In the genomic region with DNA sequence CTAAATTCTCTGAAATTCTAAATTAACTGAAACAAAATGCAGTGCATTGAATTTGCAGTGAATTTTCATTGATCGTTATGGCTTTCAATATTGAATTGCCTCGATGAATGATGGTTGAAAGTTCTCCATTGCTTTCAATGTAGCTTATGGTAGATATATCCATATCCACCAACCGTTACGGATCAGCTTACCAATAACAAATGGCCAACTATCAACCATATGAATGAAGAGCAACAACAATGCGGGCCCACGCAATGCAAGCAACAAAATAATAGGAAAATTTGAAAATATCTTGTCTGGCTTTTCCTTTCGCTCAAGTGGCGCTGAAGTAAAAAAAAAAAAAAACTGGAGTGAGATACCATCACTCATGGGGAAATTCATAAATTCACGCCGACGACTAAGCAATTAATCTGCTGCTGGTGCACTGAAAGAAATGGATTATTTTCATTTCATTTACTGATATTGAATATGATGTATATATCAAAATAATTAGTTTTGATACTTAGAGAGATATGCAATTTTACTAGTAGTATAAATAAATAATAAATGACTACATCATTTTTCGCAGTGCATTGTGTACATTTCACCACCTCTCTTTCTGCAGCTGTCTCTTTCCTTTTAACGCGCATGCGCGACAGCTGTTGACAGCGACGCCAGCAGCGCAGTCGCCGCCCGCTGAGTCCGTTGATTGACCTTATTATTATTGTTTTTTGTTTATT, we compare ENCODE assay signal across 1 fruit fly cellular context.
A peak's percentile ranks its signal among the peaks of the same experiment; 100 is the strongest.
TF ChIP-seq lines count a peak whose summit lies in the region.

No protein-coding gene starts in this region.

TF ChIP-seq in whole organism, embryonic, 481 proteins besides CTCF, POLR2A, EP300 and RAD21 (continued from another document and continues in another):
- TF ChIP-seq CG10543 (GFP tag; optimal IDR thresholded peaks at IDR 0.05; lab: Kevin White, UChicago) = peak; percentile 17
- 0 out of 2 replicates have a peak, but pooled peaks have one; percentile 13 for TF ChIP-seq bowl (GFP tag; IDR thresholded peaks at IDR 0.05; lab: Robert Waterston, UW)
- peak; percentile 57 for TF ChIP-seq Nf-YB (GFP tag; optimal IDR thresholded peaks at IDR 0.05; lab: Kevin White, UChicago)
- TF ChIP-seq Sox102F (GFP tag; optimal IDR thresholded peaks at IDR 0.05; lab: Kevin White, UChicago) = peak; percentile 87
- TF ChIP-seq sug (tag; optimal IDR thresholded peaks at IDR 0.05; lab: Kevin White, UChicago) = peak; percentile 20
- TF ChIP-seq sd (tag; optimal IDR thresholded peaks at IDR 0.05; lab: Kevin White, UChicago) = peak; percentile 21
- TF ChIP-seq aop (GFP tag; IDR thresholded peaks at IDR 0.05; lab: Robert Waterston, UW) = no peak
- TF ChIP-seq CG17385 (GFP tag; optimal IDR thresholded peaks at IDR 0.05; lab: Kevin White, UChicago) = peak; percentile 61
- no peak for TF ChIP-seq bigmax (GFP tag; optimal IDR thresholded peaks at IDR 0.05; lab: Kevin White, UChicago)
- TF ChIP-seq bcd (GFP tag; optimal IDR thresholded peaks at IDR 0.05; lab: Kevin White, UChicago) = peak; percentile 73
- peak; percentile 70; the same call in 1 of the 2 replicates for TF ChIP-seq CG8765 (GFP tag; IDR thresholded peaks at IDR 0.05; lab: Robert Waterston, UW)
- TF ChIP-seq nerfin-2 (GFP tag; IDR thresholded peaks at IDR 0.05; lab: Robert Waterston, UW; ENCODE audit: partially characterized antibody) = no peak
- TF ChIP-seq z (GFP tag; IDR thresholded peaks at IDR 0.05; lab: Robert Waterston, UW) = peak; percentile 68; the same call in 2 of the 3 replicates
- TF ChIP-seq CG16813 (GFP tag; IDR thresholded peaks at IDR 0.05; lab: Robert Waterston, UW; ENCODE audit: partially characterized antibody) = no peak
- TF ChIP-seq salm (tag; optimal IDR thresholded peaks at IDR 0.05; lab: Kevin White, UChicago) = peak; percentile 50
- TF ChIP-seq Rx (GFP tag; IDR thresholded peaks at IDR 0.05; lab: Robert Waterston, UW) = peak; percentile 54
- peak; percentile 2 for TF ChIP-seq CG1792 (GFP tag; optimal IDR thresholded peaks at IDR 0.05; lab: Kevin White, UChicago)
- peak; percentile 65 for TF ChIP-seq PHDP (tag; optimal IDR thresholded peaks at IDR 0.05; lab: Kevin White, UChicago)
- TF ChIP-seq CG6254 (GFP tag; optimal IDR thresholded peaks at IDR 0.05; lab: Kevin White, UChicago) = peak; percentile 79
- TF ChIP-seq CG8281 (tag; optimal IDR thresholded peaks at IDR 0.05; lab: Kevin White, UChicago) = peak; percentile 42
- TF ChIP-seq CG15479 (GFP tag; optimal IDR thresholded peaks at IDR 0.05; lab: Kevin White, UChicago) = peak; percentile 9
- TF ChIP-seq grn (GFP tag; optimal IDR thresholded peaks at IDR 0.05; lab: Kevin White, UChicago) = peak; percentile 38
- TF ChIP-seq H15 (GFP tag; IDR thresholded peaks at IDR 0.05; lab: Robert Waterston, UW) = peak; percentile 46; the same call in 2 of the 3 replicates
- TF ChIP-seq prd (optimal IDR thresholded peaks at IDR 0.05; lab: Kevin White, UChicago) = no peak
- TF ChIP-seq prd (GFP tag; IDR thresholded peaks at IDR 0.05; lab: Robert Waterston, UW) = peak; percentile 90
- TF ChIP-seq CG3726 (GFP tag; IDR thresholded peaks at IDR 0.05; lab: Robert Waterston, UW) = peak; percentile 35; the same call in 1 of the 3 replicates
- TF ChIP-seq eyg (GFP tag; optimal IDR thresholded peaks at IDR 0.05; lab: Kevin White, UChicago) = no peak
- TF ChIP-seq chinmo (GFP tag; IDR thresholded peaks at IDR 0.05; lab: Robert Waterston, UW; ENCODE audit: partially characterized antibody) = no peak
- TF ChIP-seq CG9215 (GFP tag; IDR thresholded peaks at IDR 0.05; lab: Robert Waterston, UW) = no peak
- TF ChIP-seq Ets97D (GFP tag; optimal IDR thresholded peaks at IDR 0.05; lab: Kevin White, UChicago) = peak; percentile 2
- TF ChIP-seq CG15011 (GFP tag; optimal IDR thresholded peaks at IDR 0.05; lab: Kevin White, UChicago) = peak; percentile 10
- peak; percentile 17 for TF ChIP-seq CG6683 (GFP tag; optimal IDR thresholded peaks at IDR 0.05; lab: Kevin White, UChicago)
- TF ChIP-seq dpn (GFP tag; optimal IDR thresholded peaks at IDR 0.05; lab: Kevin White, UChicago) = peak; percentile 55 to 77
- TF ChIP-seq gsb-n (tag; optimal IDR thresholded peaks at IDR 0.05; lab: Kevin White, UChicago) = peak; percentile 88
- peak; percentile 54 for TF ChIP-seq CG13123 (GFP tag; optimal IDR thresholded peaks at IDR 0.05; lab: Kevin White, UChicago)
- TF ChIP-seq Opbp (GFP tag; IDR thresholded peaks at IDR 0.05; lab: Robert Waterston, UW; ENCODE audit: partially characterized antibody) = no peak
- TF ChIP-seq wek (GFP tag; optimal IDR thresholded peaks at IDR 0.05; lab: Kevin White, UChicago) = peak; percentile 7
- no peak for TF ChIP-seq CG7928 (GFP tag; optimal IDR thresholded peaks at IDR 0.05; lab: Kevin White, UChicago)
- TF ChIP-seq Lpt (GFP tag; optimal IDR thresholded peaks at IDR 0.05; lab: Kevin White, UChicago) = no peak
- TF ChIP-seq MESR4 (GFP tag; optimal IDR thresholded peaks at IDR 0.05; lab: Kevin White, UChicago) = no peak
- no peak for TF ChIP-seq HLH4C (GFP tag; IDR thresholded peaks at IDR 0.05; lab: Robert Waterston, UW; ENCODE audit: partially characterized antibody)
- peak; percentile 82 for TF ChIP-seq D19A (tag; optimal IDR thresholded peaks at IDR 0.05; lab: Kevin White, UChicago)
- TF ChIP-seq Rfx (GFP tag; IDR thresholded peaks at IDR 0.05; lab: Robert Waterston, UW) = peak; percentile 31; the same call in 1 of the 2 replicates
- TF ChIP-seq ab (GFP tag; optimal IDR thresholded peaks at IDR 0.05; lab: Kevin White, UChicago) = no peak
- peak; percentile 85 for TF ChIP-seq CG2202 (tag; optimal IDR thresholded peaks at IDR 0.05; lab: Kevin White, UChicago)
- peak; percentile 77 for TF ChIP-seq ap (GFP tag; IDR thresholded peaks at IDR 0.05; lab: Robert Waterston, UW)
- TF ChIP-seq ranshi (GFP tag; IDR thresholded peaks at IDR 0.05; lab: Robert Waterston, UW) = peak; percentile 74
- TF ChIP-seq ems (GFP tag; optimal IDR thresholded peaks at IDR 0.05; lab: Kevin White, UChicago) = peak; percentile 26
- peak; percentile 88 for TF ChIP-seq CG4820 (GFP tag; optimal IDR thresholded peaks at IDR 0.05; lab: Kevin White, UChicago)
- no peak for TF ChIP-seq CG14965 (GFP tag; optimal IDR thresholded peaks at IDR 0.05; lab: Kevin White, UChicago; ENCODE audit: borderline replicate concordance)
- TF ChIP-seq ttk (GFP tag; IDR thresholded peaks at IDR 0.05; lab: Robert Waterston, UW) = peak; percentile 86
- TF ChIP-seq luna (GFP tag; optimal IDR thresholded peaks at IDR 0.05; lab: Kevin White, UChicago) = no peak
- no peak for TF ChIP-seq knrl (GFP tag; IDR thresholded peaks at IDR 0.05; lab: Robert Waterston, UW; ENCODE audit: partially characterized antibody)
- TF ChIP-seq Gug (GFP tag; IDR thresholded peaks at IDR 0.05; lab: Robert Waterston, UW) = peak; percentile 30; the same call in 2 of the 4 replicates
- TF ChIP-seq CG8944 (GFP tag; optimal IDR thresholded peaks at IDR 0.05; lab: Kevin White, UChicago) = no peak
- TF ChIP-seq Bdp1 (GFP tag; optimal IDR thresholded peaks at IDR 0.05; lab: Kevin White, UChicago) = peak; percentile 17
- no peak for TF ChIP-seq hkb (optimal IDR thresholded peaks at IDR 0.05; lab: Kevin White, UChicago)
- TF ChIP-seq hkb (GFP tag; IDR thresholded peaks at IDR 0.05; lab: Robert Waterston, UW) = peak; percentile 76
- TF ChIP-seq CG18764 (GFP tag; optimal IDR thresholded peaks at IDR 0.05; lab: Kevin White, UChicago) = peak; percentile 54
- TF ChIP-seq CG11560 (tag; IDR thresholded peaks at IDR 0.05; lab: Robert Waterston, UW) = no peak
- no peak for TF ChIP-seq CG14860 (GFP tag; IDR thresholded peaks at IDR 0.05; lab: Robert Waterston, UW; ENCODE audit: partially characterized antibody)
- peak; percentile 92 for TF ChIP-seq CG33557 (GFP tag; optimal IDR thresholded peaks at IDR 0.05; lab: Kevin White, UChicago)
- peak; percentile 32 for TF ChIP-seq tup (GFP tag; optimal IDR thresholded peaks at IDR 0.05; lab: Kevin White, UChicago)
- TF ChIP-seq CG1602 (GFP tag; optimal IDR thresholded peaks at IDR 0.05; lab: Kevin White, UChicago) = peak; percentile 76
- TF ChIP-seq cad (GFP tag; optimal IDR thresholded peaks at IDR 0.05; lab: Kevin White, UChicago) = no peak
- TF ChIP-seq MBD-R2 (GFP tag; IDR thresholded peaks at IDR 0.05; lab: Robert Waterston, UW) = no peak; the same call in 1 of the 2 replicates
- TF ChIP-seq Nf-YA (GFP tag; IDR thresholded peaks at IDR 0.05; lab: Robert Waterston, UW) = peak; percentile 64
- TF ChIP-seq GATAe (GFP tag; conservative IDR thresholded peaks at IDR 0.05; lab: Robert Waterston, UW) = no peak
- no peak for TF ChIP-seq crc (GFP tag; optimal IDR thresholded peaks at IDR 0.05; lab: Kevin White, UChicago)
- TF ChIP-seq bsh (GFP tag; optimal IDR thresholded peaks at IDR 0.05; lab: Kevin White, UChicago) = peak in 1 of 2 experiments; percentile 92
- TF ChIP-seq CG13424 (tag; optimal IDR thresholded peaks at IDR 0.05; lab: Kevin White, UChicago) = peak; percentile 85
- peak; percentile 28 for TF ChIP-seq CG1647 (GFP tag; optimal IDR thresholded peaks at IDR 0.05; lab: Kevin White, UChicago)
- TF ChIP-seq pzg (GFP tag; optimal IDR thresholded peaks at IDR 0.05; lab: Kevin White, UChicago) = no peak
- peak; percentile 69 for TF ChIP-seq Asciz (GFP tag; optimal IDR thresholded peaks at IDR 0.05; lab: Kevin White, UChicago)
- peak; percentile 12 for TF ChIP-seq CG33213 (GFP tag; optimal IDR thresholded peaks at IDR 0.05; lab: Kevin White, UChicago)
- no peak for TF ChIP-seq ERR (GFP tag; optimal IDR thresholded peaks at IDR 0.05; lab: Kevin White, UChicago)
- no peak for TF ChIP-seq mirr (GFP tag; optimal IDR thresholded peaks at IDR 0.05; lab: Kevin White, UChicago)
- TF ChIP-seq Spps (tag; optimal IDR thresholded peaks at IDR 0.05; lab: Kevin White, UChicago) = peak; percentile 78
- no peak for TF ChIP-seq CG6854 (GFP tag; optimal IDR thresholded peaks at IDR 0.05; lab: Kevin White, UChicago)
- TF ChIP-seq Jarid2 (GFP tag; optimal IDR thresholded peaks at IDR 0.05; lab: Kevin White, UChicago) = peak; percentile 30
- peak; percentile 66; the same call in 1 of the 3 replicates for TF ChIP-seq gce (GFP tag; IDR thresholded peaks at IDR 0.05; lab: Robert Waterston, UW)
- peak; percentile 78; the same call in 2 of the 3 replicates for TF ChIP-seq dysf (GFP tag; IDR thresholded peaks at IDR 0.05; lab: Robert Waterston, UW)
- peak; percentile 83 for TF ChIP-seq CG8924 (tag; optimal IDR thresholded peaks at IDR 0.05; lab: Kevin White, UChicago)
- TF ChIP-seq slou (GFP tag; optimal IDR thresholded peaks at IDR 0.05; lab: Kevin White, UChicago) = no peak
- TF ChIP-seq CG11723 (GFP tag; optimal IDR thresholded peaks at IDR 0.05; lab: Kevin White, UChicago) = peak; percentile 70
- TF ChIP-seq CG3838 (GFP tag; optimal IDR thresholded peaks at IDR 0.05; lab: Kevin White, UChicago) = peak; percentile 24
- TF ChIP-seq CG4617 (GFP tag; optimal IDR thresholded peaks at IDR 0.05; lab: Kevin White, UChicago; ENCODE audit: borderline replicate concordance) = peak; percentile 35
- TF ChIP-seq CG12155 (GFP tag; optimal IDR thresholded peaks at IDR 0.05; lab: Kevin White, UChicago) = peak; percentile 55
- peak; percentile 93 for TF ChIP-seq vvl (GFP tag; IDR thresholded peaks at IDR 0.05; lab: Robert Waterston, UW)
- TF ChIP-seq CG30020 (tag; optimal IDR thresholded peaks at IDR 0.05; lab: Kevin White, UChicago) = peak; percentile 53
- no peak for TF ChIP-seq CG6791 (GFP tag; IDR thresholded peaks at IDR 0.05; lab: Robert Waterston, UW; ENCODE audit: partially characterized antibody)
- peak; percentile 88 for TF ChIP-seq unpg (GFP tag; optimal IDR thresholded peaks at IDR 0.05; lab: Kevin White, UChicago)
- TF ChIP-seq CG9932 (GFP tag; IDR thresholded peaks at IDR 0.05; lab: Robert Waterston, UW) = no peak
- TF ChIP-seq hb (GFP tag; IDR thresholded peaks at IDR 0.05; lab: Robert Waterston, UW; ENCODE audit: partially characterized antibody) = no peak
- TF ChIP-seq CG12942 (GFP tag; optimal IDR thresholded peaks at IDR 0.05; lab: Kevin White, UChicago) = peak; percentile 63
- TF ChIP-seq psq (GFP tag; optimal IDR thresholded peaks at IDR 0.05; lab: Kevin White, UChicago) = peak; percentile 22
- no peak for TF ChIP-seq lbe (GFP tag; optimal IDR thresholded peaks at IDR 0.05; lab: Kevin White, UChicago)
- TF ChIP-seq repo (GFP tag; optimal IDR thresholded peaks at IDR 0.05; lab: Kevin White, UChicago) = peak; percentile 13
- peak; percentile 64 for TF ChIP-seq kni (GFP tag; optimal IDR thresholded peaks at IDR 0.05; lab: Kevin White, UChicago)
- peak; percentile 29 for TF ChIP-seq Deaf1 (tag; optimal IDR thresholded peaks at IDR 0.05; lab: Kevin White, UChicago)
- peak; percentile 48; the same call in 1 of the 2 replicates for TF ChIP-seq klu (GFP tag; IDR thresholded peaks at IDR 0.05; lab: Robert Waterston, UW)
- TF ChIP-seq pita (GFP tag; optimal IDR thresholded peaks at IDR 0.05; lab: Kevin White, UChicago) = no peak
- peak; percentile 82 for TF ChIP-seq CG3407 (GFP tag; optimal IDR thresholded peaks at IDR 0.05; lab: Kevin White, UChicago)
- no peak for TF ChIP-seq CkIIα-i1 (GFP tag; IDR thresholded peaks at IDR 0.05; lab: Robert Waterston, UW)
- TF ChIP-seq HLH3B (GFP tag; IDR thresholded peaks at IDR 0.05; lab: Robert Waterston, UW) = peak; percentile 77
- TF ChIP-seq CG9437 (GFP tag; optimal IDR thresholded peaks at IDR 0.05; lab: Kevin White, UChicago) = peak; percentile 53
- TF ChIP-seq chif (GFP tag; optimal IDR thresholded peaks at IDR 0.05; lab: Kevin White, UChicago) = peak; percentile 66 to 84
- TF ChIP-seq Ssrp (tag; optimal IDR thresholded peaks at IDR 0.05; lab: Kevin White, UChicago) = peak; percentile 84
- TF ChIP-seq cg (GFP tag; optimal IDR thresholded peaks at IDR 0.05; lab: Kevin White, UChicago) = no peak
- peak; percentile 84 for TF ChIP-seq CG8388 (GFP tag; optimal IDR thresholded peaks at IDR 0.05; lab: Kevin White, UChicago)
- TF ChIP-seq dmrt99B (tag; optimal IDR thresholded peaks at IDR 0.05; lab: Kevin White, UChicago) = peak; percentile 80
- TF ChIP-seq CG7987 (GFP tag; optimal IDR thresholded peaks at IDR 0.05; lab: Kevin White, UChicago) = no peak
- peak; percentile 53 for TF ChIP-seq MTF-1 (GFP tag; optimal IDR thresholded peaks at IDR 0.05; lab: Kevin White, UChicago; ENCODE audit: borderline replicate concordance)
- TF ChIP-seq exex (tag; optimal IDR thresholded peaks at IDR 0.05; lab: Kevin White, UChicago) = no peak
- peak; percentile 64 for TF ChIP-seq CG18476 (GFP tag; optimal IDR thresholded peaks at IDR 0.05; lab: Kevin White, UChicago)
- no peak for TF ChIP-seq Dip2 (GFP tag; IDR thresholded peaks at IDR 0.05; lab: Robert Waterston, UW)
- TF ChIP-seq CG10959 (GFP tag; IDR thresholded peaks at IDR 0.05; lab: Robert Waterston, UW) = peak; percentile 89
- TF ChIP-seq Stat92E (GFP tag; optimal IDR thresholded peaks at IDR 0.05; lab: Kevin White, UChicago) = peak in 1 of 3 experiments; percentile 69
- TF ChIP-seq Bgb (GFP tag; IDR thresholded peaks at IDR 0.05; lab: Robert Waterston, UW; ENCODE audit: partially characterized antibody) = no peak
- TF ChIP-seq CG1529 (GFP tag; optimal IDR thresholded peaks at IDR 0.05; lab: Kevin White, UChicago) = peak; percentile 81
